Fruit fly (Drosophila melanogaster) S2 (cell line): ENCODE data around the gene Sarm.

Experiments used
- CG8478 ChIP-seq: fragments of >200 bp; optimal IDR thresholded peaks from 2 replicates; lab custom pipeline; 2018
- CTCF ChIP-seq, 2 experiments: fragments of >200 bp; optimal IDR thresholded peaks; 2 replicates each; lab custom pipeline; 2018

dm6 chr3L:8056325-8056724 is 7.3 kb upstream of the Sarm start:
- TF ChIP-seq CTCF (optimal IDR thresholded peaks at IDR 0.05; lab: Kevin White, UChicago), result no peak
- TF ChIP-seq CG8478 (lab: Kevin White, UChicago), result no peak
